Fruit fly (Drosophila melanogaster): ENCODE measurements around the gene Archease.
A peak's percentile ranks its signal among the peaks of the same experiment; 100 is the strongest.

Archease gene

DNA sequence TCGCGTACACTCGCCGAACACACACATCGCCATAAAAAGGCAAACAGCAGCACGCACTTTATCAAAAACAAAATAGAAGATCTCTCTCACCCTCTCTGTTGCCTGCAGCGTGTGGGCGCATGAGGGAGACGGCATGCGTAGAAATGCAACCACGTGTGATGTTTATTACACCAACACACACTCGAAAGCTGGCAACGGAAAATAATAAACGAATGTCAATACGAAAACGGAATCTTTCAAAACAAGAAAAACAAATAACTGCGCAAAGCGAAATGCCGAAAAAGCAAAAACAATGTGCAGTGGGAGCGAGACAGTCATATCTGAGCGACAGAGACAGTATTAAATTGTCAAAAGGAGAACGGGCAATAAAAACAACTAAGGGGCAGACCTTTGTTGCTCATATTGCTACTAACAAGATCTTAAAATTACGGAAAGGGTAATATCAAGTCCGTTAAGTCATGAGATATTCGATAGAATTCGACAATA lies 49.4 kb downstream of the Archease start (continued):
- TF ChIP-seq CG10959 (GFP tag; IDR thresholded peaks at IDR 0.05) (no peak), Antp (GFP tag; optimal IDR thresholded peaks at IDR 0.05) (peak; percentile 41), tx (GFP tag; optimal IDR thresholded peaks at IDR 0.05) (peak; percentile 60), CG12155 (GFP tag; optimal IDR thresholded peaks at IDR 0.05) (no peak), CG17829 (tag; optimal IDR thresholded peaks at IDR 0.05) (peak; percentile 50), sens (GFP tag) (peak; percentile 98), CG12942 (GFP tag; optimal IDR thresholded peaks at IDR 0.05) (peak; percentile 61), Fer2 (tag; optimal IDR thresholded peaks at IDR 0.05) (peak; percentile 51), CG6272 (GFP tag; IDR thresholded peaks at IDR 0.05) (no peak), sd (tag; optimal IDR thresholded peaks at IDR 0.05) (peak; percentile 97), CG2678 (tag; optimal IDR thresholded peaks at IDR 0.05) (peak; percentile 78), eyg (GFP tag; optimal IDR thresholded peaks at IDR 0.05) (peak; percentile 87), CG10462 (GFP tag; optimal IDR thresholded peaks at IDR 0.05) (no peak), CG34224 (GFP tag; IDR thresholded peaks at IDR 0.05; ENCODE audit: partially characterized antibody) (no peak), Camta (GFP tag; optimal IDR thresholded peaks at IDR 0.05) (peak; percentile 71), CG9437 (GFP tag; optimal IDR thresholded peaks at IDR 0.05) (peak; percentile 6), z (GFP tag; IDR thresholded peaks at IDR 0.05) (no peak), CG17328 (GFP tag; IDR thresholded peaks at IDR 0.05) (no peak), CG14667 (GFP tag; IDR thresholded peaks at IDR 0.05) (no peak), Atf-2 (GFP tag; optimal IDR thresholded peaks at IDR 0.05) (peak; percentile 54), CG4730 (GFP tag; IDR thresholded peaks at IDR 0.05) (no peak), CG1603 (tag; optimal IDR thresholded peaks at IDR 0.05) (peak; percentile 81), CG10147 (GFP tag; optimal IDR thresholded peaks at IDR 0.05) (peak; percentile 63), Hmr (GFP tag; optimal IDR thresholded peaks at IDR 0.05) (peak; percentile 83), NFAT (GFP tag; IDR thresholded peaks at IDR 0.05) (no peak), CG7556 (GFP tag; optimal IDR thresholded peaks at IDR 0.05) (peak; percentile 32), CG8478 (optimal IDR thresholded peaks at IDR 0.05) (peak; percentile 86), zen (tag; optimal IDR thresholded peaks at IDR 0.05) (peak; percentile 79), CG17186 (GFP tag; optimal IDR thresholded peaks at IDR 0.05) (peak; percentile 82), CoRest (tag; optimal IDR thresholded peaks at IDR 0.05) (peak; percentile 21), mam (GFP tag; optimal IDR thresholded peaks at IDR 0.05) (no peak), CG17612 (GFP tag; IDR thresholded peaks at IDR 0.05) (no peak), CG7372 (GFP tag; IDR thresholded peaks at IDR 0.05) (no peak), Hsf (GFP tag; optimal IDR thresholded peaks at IDR 0.05) (no peak), fd96Cb (tag; optimal IDR thresholded peaks at IDR 0.05) (no peak), CG15696 (tag; optimal IDR thresholded peaks at IDR 0.05) (peak; percentile 90), ERR (GFP tag; optimal IDR thresholded peaks at IDR 0.05) (peak; percentile 71), CG2875 (GFP tag; optimal IDR thresholded peaks at IDR 0.05) (peak; percentile 91), CG15514 (GFP tag; optimal IDR thresholded peaks at IDR 0.05) (peak; percentile 73), btn (GFP tag; optimal IDR thresholded peaks at IDR 0.05) (peak; percentile 86), bcd (GFP tag; optimal IDR thresholded peaks at IDR 0.05) (peak; percentile 63), CG30403 (GFP tag; optimal IDR thresholded peaks at IDR 0.05) (no peak), kay (GFP tag; optimal IDR thresholded peaks at IDR 0.05) (peak; percentile 6), CG11398 (GFP tag; optimal IDR thresholded peaks at IDR 0.05) (peak; percentile 95), CG10267 (tag; optimal IDR thresholded peaks at IDR 0.05) (peak; percentile 27), HmgZ (tag; optimal IDR thresholded peaks at IDR 0.05) (peak; percentile 91), CG12659 (GFP tag; optimal IDR thresholded peaks at IDR 0.05) (peak; percentile 74), CG17912 (GFP tag; optimal IDR thresholded peaks at IDR 0.05) (peak; percentile 83), Bdp1 (GFP tag; optimal IDR thresholded peaks at IDR 0.05) (peak; percentile 72), CG3163 (GFP tag; optimal IDR thresholded peaks at IDR 0.05) (peak; percentile 79), CG8281 (tag; optimal IDR thresholded peaks at IDR 0.05) (peak; percentile 80), fu2 (GFP tag; optimal IDR thresholded peaks at IDR 0.05) (peak; percentile 37)
